Worm (Caenorhabditis elegans) whole organism, L4 larva: ENCODE data around the gene M162.7.

Experiments used
- daf-19 ChIP-seq: fragments of 200-800 bp; sonication (Bioruptor generic); conservative IDR thresholded peaks from 2 replicates; pipeline ENCODE4 v1.3.6; 2022; ENCODE audit warnings: missing genetic modification characterization, missing compliant biosample characterization
- fos-1 ChIP-seq: fragments of 150-350 bp; optimal IDR thresholded peaks from 2 replicates; lab custom pipeline; 2014; ENCODE audit warnings: missing biosample characterization, missing genetic modification characterization
- nhr-10 ChIP-seq: fragments of 150-350 bp; optimal IDR thresholded peaks from 2 replicates; lab custom pipeline; 2014; ENCODE audit warnings: missing biosample characterization, missing genetic modification characterization
- nhr-11 ChIP-seq: fragments of 150-350 bp; optimal IDR thresholded peaks from 2 replicates; lab custom pipeline; 2014; ENCODE audit warnings: missing biosample characterization, missing genetic modification characterization
- zag-1 ChIP-seq: fragments of 150-350 bp; optimal IDR thresholded peaks from 2 replicates; lab custom pipeline; 2014; ENCODE audit warnings: missing biosample characterization, missing genetic modification characterization

ce11 chrV:19747144-19747543 is 47.7 kb downstream of the M162.7 start:
- TF ChIP-seq nhr-10 (no peak), zag-1 (no peak), fos-1 (tag; lab: Kevin White, UChicago) (no peak), nhr-11 (no peak), daf-19 (GFP tag; lab: Robert Waterston, UW) (no peak)
